Fruit fly (Drosophila melanogaster) whole organism, embryonic: ENCODE data around the gene Ntf-2r.

Experiments used
- Atf-2 ChIP-seq: fragments of 200-800 bp; sonication (Bioruptor generic); optimal IDR thresholded peaks from 2 replicates; lab custom pipeline; 2016; ENCODE audit warnings: missing biosample characterization, missing genetic modification characterization
- Bteb2 ChIP-seq: fragments of 200-800 bp; sonication (Bioruptor generic); optimal IDR thresholded peaks from 2 replicates; lab custom pipeline; 2016; ENCODE audit warnings: missing biosample characterization, missing genetic modification characterization
- CG10543 ChIP-seq: fragments of 200-800 bp; sonication (Bioruptor generic); optimal IDR thresholded peaks from 3 replicates; lab custom pipeline; 2017; ENCODE audit warnings: missing biosample characterization, mild to moderate bottlenecking, missing genetic modification characterization, moderate library complexity
- CG10654 ChIP-seq: fragments of 200-800 bp; sonication (Bioruptor generic); optimal IDR thresholded peaks from 2 replicates; lab custom pipeline; 2016; ENCODE audit warnings: missing biosample characterization, missing genetic modification characterization
- CG12155 ChIP-seq: fragments of 200-800 bp; sonication (Bioruptor generic); optimal IDR thresholded peaks from 3 replicates; lab custom pipeline; 2016; ENCODE audit warnings: missing biosample characterization, missing genetic modification characterization
- CG13296 ChIP-seq: fragments of 200-800 bp; sonication (Bioruptor generic); optimal IDR thresholded peaks from 3 replicates; lab custom pipeline; 2018; ENCODE audit warnings: missing biosample characterization, mild to moderate bottlenecking, missing genetic modification characterization
- CG14710 ChIP-seq: fragments of 200-800 bp; sonication (Bioruptor generic); optimal IDR thresholded peaks from 3 replicates; lab custom pipeline; 2019; ENCODE audit warnings: missing biosample characterization, mild to moderate bottlenecking, missing genetic modification characterization, moderate library complexity
- CG17186 ChIP-seq: fragments of 200-800 bp; sonication (Bioruptor generic); optimal IDR thresholded peaks from 3 replicates; lab custom pipeline; 2017; ENCODE audit warnings: missing biosample characterization, missing genetic modification reagents, missing genetic modification characterization
- CG17568 ChIP-seq: fragments of 200-800 bp; sonication (Bioruptor generic); optimal IDR thresholded peaks from 2 replicates; lab custom pipeline; 2018; ENCODE audit warnings: missing biosample characterization, mild to moderate bottlenecking, missing genetic modification characterization, moderate library complexity
- CG2712 ChIP-seq: fragments of 200-800 bp; optimal IDR thresholded peaks from 3 replicates; lab custom pipeline; 2019; ENCODE audit warnings: missing biosample characterization, mild to moderate bottlenecking, missing genetic modification characterization, moderate library complexity
- CG2889 ChIP-seq: fragments of 200-800 bp; sonication (Bioruptor generic); IDR thresholded peaks from 3 replicates; pipeline ENCODE4 v1.3.6; 2022; ENCODE audit warnings: missing biosample characterization, missing genetic modification characterization
- CG31365 ChIP-seq: fragments of 200-800 bp; sonication (Bioruptor generic); optimal IDR thresholded peaks from 2 replicates; lab custom pipeline; 2018; ENCODE audit warnings: missing biosample characterization, mild to moderate bottlenecking, missing genetic modification characterization
- CG32532 ChIP-seq: fragments of 200-800 bp; sonication (Bioruptor generic); IDR thresholded peaks from 2 replicates; pipeline ENCODE4 v1.3.6; 2022; ENCODE audit warnings: missing biosample characterization, missing genetic modification characterization
- CG34376 ChIP-seq: fragments of 200-800 bp; sonication (Bioruptor generic); optimal IDR thresholded peaks from 2 replicates; lab custom pipeline; 2018; ENCODE audit warnings: missing biosample characterization, mild to moderate bottlenecking, missing genetic modification characterization
- CG43689 ChIP-seq: fragments of 200-800 bp; sonication (Bioruptor generic); IDR thresholded peaks from 2 replicates; pipeline ENCODE4 v1.3.6; 2022; ENCODE audit warnings: missing biosample characterization, missing genetic modification characterization
- CG4404 ChIP-seq: fragments of 200-800 bp; sonication (Bioruptor generic); IDR thresholded peaks from 2 replicates; pipeline ENCODE4 v1.3.6; 2022; ENCODE audit warnings: missing biosample characterization, missing genetic modification characterization
- CG6765 ChIP-seq: fragments of 200-800 bp; sonication (Bioruptor generic); optimal IDR thresholded peaks from 3 replicates; lab custom pipeline; 2017; ENCODE audit warnings: missing biosample characterization, mild to moderate bottlenecking, missing genetic modification characterization
- CG6791 ChIP-seq: fragments of 200-800 bp; sonication (Bioruptor generic); IDR thresholded peaks from 3 replicates; pipeline ENCODE4 v1.3.6; 2022; ENCODE audit warnings: missing biosample characterization, missing genetic modification characterization; ENCODE audit not compliant: partially characterized antibody
- CoRest ChIP-seq: fragments of 200-800 bp; sonication (Bioruptor generic); optimal IDR thresholded peaks from 3 replicates; lab custom pipeline; 2018; ENCODE audit warnings: missing biosample characterization, mild to moderate bottlenecking, missing genetic modification characterization, moderate library complexity
- D ChIP-seq, 2 experiments: fragments of 200-800 bp in 1 of 2; fragments of >200 bp in 1 of 2; sonication (Bioruptor generic) in 1 of 2; optimal IDR thresholded peaks; 2 replicates in 1 of 2; 3 replicates in 1 of 2; lab custom pipeline; 2017; ENCODE audit warnings: mild to moderate bottlenecking in 1 of 2, missing biosample characterization in 1 of 2, missing genetic modification characterization in 1 of 2, missing genetic modification reagents in 1 of 2
- Dbx ChIP-seq: fragments of 200-800 bp; sonication (Bioruptor generic); IDR thresholded peaks from 3 replicates; pipeline ENCODE4 v1.3.6; 2022; ENCODE audit warnings: missing biosample characterization, missing genetic modification characterization
- Deaf1 ChIP-seq: fragments of 200-800 bp; optimal IDR thresholded peaks from 3 replicates; lab custom pipeline; 2019; ENCODE audit warnings: missing biosample characterization, mild to moderate bottlenecking, missing genetic modification characterization, moderate library complexity
- Dip2 ChIP-seq: fragments of 200-800 bp; sonication (Bioruptor generic); IDR thresholded peaks from 2 replicates; pipeline ENCODE4 v1.3.6; 2022; ENCODE audit warnings: missing biosample characterization, missing genetic modification characterization
- Ets97D ChIP-seq: fragments of 200-800 bp; sonication (Bioruptor generic); optimal IDR thresholded peaks from 3 replicates; lab custom pipeline; 2016; ENCODE audit warnings: missing biosample characterization, missing genetic modification characterization
- Nf-YA ChIP-seq: fragments of 200-800 bp; sonication (Bioruptor generic); IDR thresholded peaks from 2 replicates; pipeline ENCODE4 v1.3.6; 2022; ENCODE audit warnings: missing biosample characterization, missing genetic modification characterization
- Nf-YB ChIP-seq: fragments of 200-800 bp; sonication (Bioruptor generic); optimal IDR thresholded peaks from 3 replicates; lab custom pipeline; 2019; ENCODE audit warnings: missing biosample characterization, mild to moderate bottlenecking, missing genetic modification characterization, moderate library complexity
- Ptx1 ChIP-seq: fragments of 200-800 bp; sonication (Bioruptor generic); IDR thresholded peaks from 2 replicates; pipeline ENCODE4 v1.3.6; 2022; ENCODE audit warnings: missing biosample characterization, missing genetic modification characterization
- Spps ChIP-seq: fragments of 200-800 bp; sonication (Bioruptor generic); optimal IDR thresholded peaks from 2 replicates; lab custom pipeline; 2018; ENCODE audit warnings: missing biosample characterization, mild to moderate bottlenecking, missing genetic modification characterization
- TFAM ChIP-seq: fragments of 200-800 bp; sonication (Bioruptor generic); optimal IDR thresholded peaks from 2 replicates; lab custom pipeline; 2017; ENCODE audit warnings: missing biosample characterization, missing genetic modification characterization, inconsistent platforms
- Vsx1 ChIP-seq: fragments of 200-800 bp; sonication (Bioruptor generic); optimal IDR thresholded peaks from 2 replicates; lab custom pipeline; 2017; ENCODE audit warnings: missing biosample characterization, mild to moderate bottlenecking, missing genetic modification characterization, missing genetic modification reagents
- ac ChIP-seq: fragments of 200-800 bp; sonication (Bioruptor generic); optimal IDR thresholded peaks from 3 replicates; lab custom pipeline; 2017; ENCODE audit warnings: missing biosample characterization, mild to moderate bottlenecking, missing genetic modification characterization
- chm ChIP-seq: fragments of 200-800 bp; sonication (Bioruptor generic); IDR thresholded peaks from 2 replicates; pipeline ENCODE4 v1.3.6; 2022; ENCODE audit warnings: missing biosample characterization, missing genetic modification characterization
- croc ChIP-seq: fragments of 200-800 bp; sonication (Bioruptor generic); conservative IDR thresholded peaks from 3 replicates; pipeline ENCODE4 v1.3.6; 2022; ENCODE audit warnings: missing biosample characterization, missing genetic modification characterization
- crol ChIP-seq: fragments of 200-800 bp; sonication (Bioruptor generic); IDR thresholded peaks from 2 replicates; pipeline ENCODE4 v1.3.6; 2022; ENCODE audit warnings: missing biosample characterization, missing genetic modification characterization
- dysf ChIP-seq: fragments of 200-800 bp; sonication (Bioruptor generic); IDR thresholded peaks from 3 replicates; pipeline ENCODE4 v1.3.6; 2022; ENCODE audit warnings: missing biosample characterization, missing genetic modification characterization
- ewg ChIP-seq: fragments of 200-800 bp; sonication (Bioruptor generic); optimal IDR thresholded peaks from 3 replicates; lab custom pipeline; 2017; ENCODE audit warnings: mild to moderate bottlenecking, missing biosample characterization, missing genetic modification reagents, missing genetic modification characterization
- jigr1 ChIP-seq: fragments of 200-800 bp; sonication (Bioruptor generic); IDR thresholded peaks from 3 replicates; pipeline ENCODE4 v1.3.6; 2022; ENCODE audit warnings: missing biosample characterization, missing genetic modification characterization
- klu ChIP-seq: fragments of 200-800 bp; sonication (Bioruptor generic); IDR thresholded peaks from 2 replicates; pipeline ENCODE4 v1.3.6; 2022; ENCODE audit warnings: missing biosample characterization, missing genetic modification characterization
- lab ChIP-seq: fragments of 200-800 bp; sonication (Bioruptor generic); optimal IDR thresholded peaks from 3 replicates; lab custom pipeline; 2017; ENCODE audit warnings: missing biosample characterization, missing genetic modification characterization, mild to moderate bottlenecking, moderate library complexity, missing genetic modification reagents
- lov ChIP-seq, 2 experiments: fragments of 200-800 bp in 1 of 2; fragments of >200 bp in 1 of 2; sonication (Bioruptor generic) in 1 of 2; IDR thresholded peaks in 1 of 2; optimal IDR thresholded peaks in 1 of 2; 2 replicates in 1 of 2; 3 replicates in 1 of 2; pipeline versions ENCODE4 v1.3.6 to Lab custom; 2017 to 2022; ENCODE audit warnings: missing biosample characterization in 1 of 2, missing genetic modification characterization in 1 of 2
- mld ChIP-seq: fragments of 200-800 bp; sonication (Bioruptor generic); IDR thresholded peaks from 3 replicates; pipeline ENCODE4 v1.3.6; 2022; ENCODE audit warnings: missing biosample characterization, missing genetic modification characterization; ENCODE audit not compliant: partially characterized antibody
- org-1 ChIP-seq: fragments of 200-800 bp; sonication (Bioruptor generic); optimal IDR thresholded peaks from 2 replicates; lab custom pipeline; 2017; ENCODE audit warnings: missing biosample characterization, missing genetic modification characterization
- row ChIP-seq: fragments of 200-800 bp; sonication (Bioruptor generic); IDR thresholded peaks from 3 replicates; pipeline ENCODE4 v1.3.6; 2022; ENCODE audit warnings: missing biosample characterization, missing genetic modification characterization
- sens-2 ChIP-seq: fragments of 200-800 bp; sonication (Bioruptor generic); IDR thresholded peaks from 2 replicates; pipeline ENCODE4 v1.3.6; 2022; ENCODE audit warnings: missing biosample characterization, missing genetic modification characterization
- slp2 ChIP-seq: fragments of 200-800 bp; sonication (Bioruptor generic); optimal IDR thresholded peaks from 2 replicates; lab custom pipeline; 2016; ENCODE audit warnings: missing biosample characterization, missing genetic modification characterization
- sob ChIP-seq: fragments of 200-800 bp; sonication (Bioruptor generic); IDR thresholded peaks from 2 replicates; pipeline ENCODE4 v1.3.6; 2022; ENCODE audit warnings: missing biosample characterization, missing genetic modification characterization
- unc-4 ChIP-seq: fragments of 200-800 bp; sonication (Bioruptor generic); IDR thresholded peaks from 2 replicates; pipeline ENCODE4 v1.3.6; 2022; ENCODE audit warnings: missing biosample characterization, missing genetic modification characterization; ENCODE audit not compliant: partially characterized antibody
- wdn ChIP-seq: fragments of 200-800 bp; sonication (Bioruptor generic); IDR thresholded peaks from 2 replicates; pipeline ENCODE4 v1.3.6; 2022; ENCODE audit warnings: missing biosample characterization, missing genetic modification characterization

Gene Ntf-2r

DNA sequence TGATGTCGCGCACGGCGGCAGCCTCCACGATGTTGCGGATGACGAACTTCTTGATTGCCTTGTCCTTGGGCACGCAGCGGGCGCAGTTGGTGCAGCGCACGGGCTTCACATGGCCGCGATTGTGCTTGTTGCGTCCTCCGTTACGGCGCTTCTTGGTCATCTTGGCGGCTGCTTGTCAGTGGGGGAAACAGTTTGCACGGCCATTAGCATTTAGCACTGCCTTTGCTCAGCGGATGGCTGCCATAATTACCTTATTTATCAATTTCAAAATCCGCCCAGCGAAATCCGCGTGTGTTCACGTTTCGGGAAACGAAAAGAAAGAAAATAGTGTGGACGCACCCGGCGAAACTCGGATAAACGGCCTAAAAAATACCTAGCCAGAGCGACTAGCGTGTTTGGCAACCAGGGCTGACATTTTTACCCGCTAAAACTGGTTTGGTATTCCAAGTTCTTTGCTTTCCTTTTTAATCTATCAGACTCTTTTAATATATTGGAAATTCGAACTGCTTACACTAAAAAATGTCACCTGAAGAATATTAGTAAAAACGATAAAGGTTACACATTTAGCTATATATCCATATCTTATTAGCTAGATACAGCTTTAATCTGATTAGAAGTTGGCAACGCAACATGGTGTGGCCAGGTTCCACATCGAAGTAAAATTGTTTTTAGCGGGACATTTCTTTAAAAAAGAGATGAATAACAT lies 11.4 kb upstream of the Ntf-2r start, which contains the start of gene RpS26 (continued):
- TF ChIP-seq Nf-YB, result peak; percentile 16
- peak; percentile 60 for TF ChIP-seq CG34376 (GFP tag; lab: Kevin White, UChicago)
- TF ChIP-seq org-1 (GFP tag; lab: Kevin White, UChicago), result no peak
- TF ChIP-seq CG13296 (GFP tag; lab: Kevin White, UChicago), result no peak
- peak; percentile 5 for TF ChIP-seq CG10654 (GFP tag; lab: Kevin White, UChicago)
- no peak; the same call in 1 of the 2 replicates for TF ChIP-seq unc-4 (GFP tag; lab: Robert Waterston, UW)
- no peak for TF ChIP-seq Spps (tag; lab: Kevin White, UChicago)
- peak; percentile 61; the same call in 1 of the 2 replicates for TF ChIP-seq CG32532 (GFP tag; lab: Robert Waterston, UW)
- TF ChIP-seq CG2889, result 0 out of 3 replicates have a peak, but pooled peaks have one; percentile 10
- TF ChIP-seq ewg (GFP tag; lab: Kevin White, UChicago), result no peak
- peak; percentile 58 for TF ChIP-seq CG10543
- no peak for TF ChIP-seq ac
- TF ChIP-seq Atf-2 (GFP tag; lab: Kevin White, UChicago), result no peak
- no peak; the same call in 2 of the 3 replicates for TF ChIP-seq jigr1 (GFP tag; lab: Robert Waterston, UW)
- TF ChIP-seq mld (GFP tag; lab: Robert Waterston, UW), result no peak
- no peak for TF ChIP-seq CG6791 (GFP tag; lab: Robert Waterston, UW)
- no peak for TF ChIP-seq Vsx1
- TF ChIP-seq Ets97D (GFP tag; lab: Kevin White, UChicago), result peak; percentile 98
- TF ChIP-seq crol (GFP tag; lab: Robert Waterston, UW), result no peak
- TF ChIP-seq sob (GFP tag; lab: Robert Waterston, UW), result peak; percentile 49
- peak; percentile 78 for TF ChIP-seq row (GFP tag; lab: Robert Waterston, UW)
- TF ChIP-seq CG43689 (GFP tag; lab: Robert Waterston, UW), result no peak
- no peak for TF ChIP-seq klu (GFP tag; lab: Robert Waterston, UW)
- peak; percentile 29 for TF ChIP-seq Bteb2 (GFP tag; lab: Kevin White, UChicago)
- TF ChIP-seq CG31365 (tag; lab: Kevin White, UChicago), result no peak
- no peak for TF ChIP-seq Dip2
- no peak; the same call in 1 of the 2 replicates for TF ChIP-seq sens-2 (GFP tag; lab: Robert Waterston, UW)
- no peak for TF ChIP-seq D (optimal IDR thresholded peaks at IDR 0.05; lab: Kevin White, UChicago)
- TF ChIP-seq D (GFP tag; optimal IDR thresholded peaks at IDR 0.05; lab: Kevin White, UChicago), result no peak
- no peak for TF ChIP-seq wdn (GFP tag; lab: Robert Waterston, UW)
- TF ChIP-seq lab (GFP tag; lab: Kevin White, UChicago), result no peak
- TF ChIP-seq croc (GFP tag; lab: Robert Waterston, UW), result no peak
- TF ChIP-seq chm (GFP tag; lab: Robert Waterston, UW), result peak; percentile 70; the same call in 1 of the 2 replicates
- peak; percentile 61 for TF ChIP-seq CG17186
- peak; percentile 71; the same call in 1 of the 3 replicates for TF ChIP-seq Dbx
- peak; percentile 55 for TF ChIP-seq CG2712 (tag; lab: Kevin White, UChicago)
- TF ChIP-seq TFAM (GFP tag; lab: Kevin White, UChicago), result no peak
- no peak for TF ChIP-seq lov (optimal IDR thresholded peaks at IDR 0.05; lab: Kevin White, UChicago)
- peak; percentile 65; the same call in 1 of the 3 replicates for TF ChIP-seq lov (GFP tag; IDR thresholded peaks at IDR 0.05; lab: Robert Waterston, UW)
- peak; percentile 26 for TF ChIP-seq CG12155 (GFP tag; lab: Kevin White, UChicago)
- TF ChIP-seq CG14710 (tag; lab: Kevin White, UChicago), result peak; percentile 66
- peak; percentile 45; the same call in 1 of the 2 replicates for TF ChIP-seq Ptx1 (GFP tag; lab: Robert Waterston, UW)
- TF ChIP-seq Nf-YA (GFP tag; lab: Robert Waterston, UW), result no peak
- TF ChIP-seq slp2 (GFP tag; lab: Kevin White, UChicago), result peak; percentile 34
- TF ChIP-seq CG6765, result peak; percentile 48
- peak; percentile 30; the same call in 1 of the 2 replicates for TF ChIP-seq CG4404 (GFP tag; lab: Robert Waterston, UW)
- no peak for TF ChIP-seq CG17568 (GFP tag; lab: Kevin White, UChicago)
- peak; percentile 51; the same call in 2 of the 3 replicates for TF ChIP-seq dysf (GFP tag; lab: Robert Waterston, UW)
- peak; percentile 75 for TF ChIP-seq CoRest (tag; lab: Kevin White, UChicago)
- no peak for TF ChIP-seq Deaf1 (tag; lab: Kevin White, UChicago)
